Worm (Caenorhabditis elegans) whole organism, mixed stage, embryonic: ENCODE measurements around the gene hoe-1.
A peak's percentile ranks its signal among the peaks of the same experiment; 100 is the strongest.

Experiments
- M03D4.4 ChIP-seq: sonication (generic microtip); optimal IDR thresholded peaks from 2 replicates; lab custom pipeline; 2017; ENCODE audit warnings: mild to moderate bottlenecking, missing genetic modification characterization, missing compliant biosample characterization
- bed-3 ChIP-seq: fragments of 200-800 bp; sonication (Bioruptor generic); optimal IDR thresholded peaks from 3 replicates; lab custom pipeline; 2018; ENCODE audit warnings: mild to moderate bottlenecking, missing genetic modification characterization, moderate library complexity, missing compliant biosample characterization
- blmp-1 ChIP-seq: fragments of 150-350 bp; optimal IDR thresholded peaks from 2 replicates; lab custom pipeline; 2014; ENCODE audit warnings: missing biosample characterization, missing genetic modification characterization
- ceh-39 ChIP-seq: fragments of 150-350 bp; optimal IDR thresholded peaks from 2 replicates; lab custom pipeline; 2014; ENCODE audit warnings: missing biosample characterization, missing genetic modification characterization
- ceh-43 ChIP-seq: fragments of 200-800 bp; sonication (Bioruptor generic); optimal IDR thresholded peaks from 2 replicates; lab custom pipeline; 2018; ENCODE audit warnings: mild to moderate bottlenecking, missing genetic modification characterization, moderate library complexity, missing compliant biosample characterization
- ceh-83 ChIP-seq: fragments of 200-800 bp; sonication (Bioruptor generic); optimal IDR thresholded peaks from 2 replicates; lab custom pipeline; 2018; ENCODE audit warnings: mild to moderate bottlenecking, missing genetic modification characterization, missing compliant biosample characterization
- ces-1 ChIP-seq: fragments of 150-350 bp; optimal IDR thresholded peaks from 2 replicates; lab custom pipeline; 2014; ENCODE audit warnings: missing biosample characterization, missing genetic modification reagents, missing genetic modification characterization
- cnd-1 ChIP-seq: fragments of 200-800 bp; sonication (Bioruptor generic); optimal IDR thresholded peaks from 2 replicates; lab custom pipeline; 2018; ENCODE audit warnings: mild to moderate bottlenecking, missing genetic modification characterization, missing compliant biosample characterization
- drap-1 ChIP-seq: fragments of 200-800 bp; sonication (Bioruptor generic); optimal IDR thresholded peaks from 3 replicates; lab custom pipeline; 2018; ENCODE audit warnings: mild to moderate bottlenecking, missing genetic modification characterization, missing compliant biosample characterization
- elt-1 ChIP-seq: sonication (generic microtip); optimal IDR thresholded peaks from 2 replicates; lab custom pipeline; 2017; ENCODE audit warnings: missing genetic modification characterization, mild to moderate bottlenecking, missing compliant biosample characterization, antibody characterized with exemption, moderate library complexity, borderline replicate concordance; ENCODE audit not compliant: insufficient read depth
- flh-1 ChIP-seq: fragments of 200-800 bp; sonication (Bioruptor generic); optimal IDR thresholded peaks from 2 replicates; lab custom pipeline; 2018; ENCODE audit warnings: mild to moderate bottlenecking, missing genetic modification characterization, moderate library complexity, missing compliant biosample characterization
- ham-2 ChIP-seq: fragments of 200-800 bp; sonication (Bioruptor generic); optimal IDR thresholded peaks from 2 replicates; lab custom pipeline; 2018; ENCODE audit warnings: mild to moderate bottlenecking, missing genetic modification characterization, missing compliant biosample characterization
- hlh-1 ChIP-seq: fragments of 150-350 bp; optimal IDR thresholded peaks from 2 replicates; lab custom pipeline; 2014; ENCODE audit warnings: missing biosample characterization, missing genetic modification reagents, missing genetic modification characterization
- lin-13 ChIP-seq: fragments of 150-350 bp; optimal IDR thresholded peaks from 2 replicates; lab custom pipeline; 2014; ENCODE audit warnings: missing biosample characterization, missing genetic modification characterization
- lsy-2 ChIP-seq: fragments of 150-350 bp; optimal IDR thresholded peaks from 2 replicates; lab custom pipeline; 2014; ENCODE audit warnings: missing biosample characterization, missing genetic modification characterization
- mab-5 ChIP-seq: fragments of 150-350 bp; optimal IDR thresholded peaks from 2 replicates; lab custom pipeline; 2014; ENCODE audit warnings: missing biosample characterization, missing genetic modification characterization
- mep-1 ChIP-seq: fragments of 150-350 bp; optimal IDR thresholded peaks from 2 replicates; lab custom pipeline; 2017; ENCODE audit warnings: missing biosample characterization, missing genetic modification reagents, missing genetic modification characterization, inconsistent platforms
- mls-2 ChIP-seq: sonication (generic microtip); optimal IDR thresholded peaks from 2 replicates; lab custom pipeline; 2016; ENCODE audit warnings: mild to moderate bottlenecking, missing genetic modification characterization, moderate library complexity, missing compliant biosample characterization
- nhr-12 ChIP-seq: fragments of 150-350 bp; optimal IDR thresholded peaks from 2 replicates; lab custom pipeline; 2014; ENCODE audit warnings: missing biosample characterization, missing genetic modification characterization
- nhr-2 ChIP-seq: fragments of 150-350 bp; optimal IDR thresholded peaks from 2 replicates; lab custom pipeline; 2014; ENCODE audit warnings: missing biosample characterization, missing genetic modification characterization
- nhr-237 ChIP-seq: fragments of 150-350 bp; optimal IDR thresholded peaks from 2 replicates; lab custom pipeline; 2014; ENCODE audit warnings: missing biosample characterization, missing genetic modification characterization
- nhr-28 ChIP-seq: fragments of 150-350 bp; optimal IDR thresholded peaks from 2 replicates; lab custom pipeline; 2014; ENCODE audit warnings: missing biosample characterization, missing genetic modification characterization
- nhr-76 ChIP-seq: sonication (generic microtip); optimal IDR thresholded peaks from 2 replicates; lab custom pipeline; 2017; ENCODE audit warnings: missing biosample characterization, missing genetic modification characterization
- sem-2 ChIP-seq: fragments of 200-800 bp; sonication (Bioruptor generic); optimal IDR thresholded peaks from 2 replicates; lab custom pipeline; 2018; ENCODE audit warnings: mild to moderate bottlenecking, missing genetic modification characterization, missing compliant biosample characterization
- snpc-4 ChIP-seq: fragments of 150-350 bp; optimal IDR thresholded peaks from 2 replicates; lab custom pipeline; 2014; ENCODE audit warnings: missing biosample characterization, missing genetic modification characterization
- sptf-1 ChIP-seq: sonication (generic microtip); optimal IDR thresholded peaks from 2 replicates; lab custom pipeline; 2017; ENCODE audit warnings: mild to moderate bottlenecking, missing genetic modification characterization, moderate library complexity, missing compliant biosample characterization
- tbx-8 ChIP-seq: fragments of 200-800 bp; sonication (Bioruptor generic); optimal IDR thresholded peaks from 2 replicates; lab custom pipeline; 2018; ENCODE audit warnings: mild to moderate bottlenecking, missing genetic modification characterization, moderate library complexity, missing compliant biosample characterization
- unc-120 ChIP-seq: sonication (generic microtip); optimal IDR thresholded peaks from 2 replicates; lab custom pipeline; 2017; ENCODE audit warnings: missing genetic modification characterization, missing compliant biosample characterization; ENCODE audit not compliant: poor library complexity, severe bottlenecking
- unc-39 ChIP-seq: fragments of 150-350 bp; optimal IDR thresholded peaks from 2 replicates; lab custom pipeline; 2014; ENCODE audit warnings: missing biosample characterization, missing genetic modification characterization
- unc-62 ChIP-seq: fragments of 150-350 bp; optimal IDR thresholded peaks from 2 replicates; lab custom pipeline; 2014; ENCODE audit warnings: missing biosample characterization, missing genetic modification reagents, missing genetic modification characterization
- zip-8 ChIP-seq: fragments of 150-350 bp; optimal IDR thresholded peaks from 2 replicates; lab custom pipeline; 2014; ENCODE audit warnings: missing biosample characterization, missing genetic modification characterization
- ztf-11 ChIP-seq: fragments of 150-350 bp; optimal IDR thresholded peaks from 2 replicates; lab custom pipeline; 2014; ENCODE audit warnings: missing biosample characterization, missing genetic modification characterization

Gene hoe-1

ce11 chrIV:4763844-4764243 lies 19.8 kb upstream of the hoe-1 start, which contains the start of gene Y17G9B.2:
Gene Y17G9B.2 (plus strand): TSS chrIV:4764144.
- TF ChIP-seq mab-5 (tag; lab: Kevin White, UChicago) (no peak), nhr-12 (tag; lab: Kevin White, UChicago) (no peak), ceh-83 (GFP tag; lab: Kevin White, UChicago) (no peak), unc-62 (GFP tag; lab: Kevin White, UChicago) (no peak), ceh-43 (GFP tag; lab: Kevin White, UChicago) (no peak)

ce11 chrIV:4762990-4763545 lies 19.0 kb upstream of the hoe-1 start:
- peak; percentile 4 for TF ChIP-seq lsy-2 (tag; lab: Kevin White, UChicago)

ce11 chrIV:4760378-4761084 lies 16.5 kb upstream of the hoe-1 start, which contains the start of the genes memi-1 and cyp-31A3:
Gene memi-1 (minus strand): TSS chrIV:4760428.
Gene cyp-31A3 (plus strand): TSS chrIV:4761049.
- TF ChIP-seq bed-3 (GFP tag; lab: Kevin White, UChicago) (no peak), drap-1 (no peak), unc-120 (no peak), ceh-39 (tag; lab: Kevin White, UChicago) (no peak), snpc-4 (no peak), tbx-8 (GFP tag; lab: Kevin White, UChicago) (no peak), ztf-11 (tag; lab: Kevin White, UChicago) (no peak), zip-8 (tag; lab: Kevin White, UChicago) (no peak), nhr-12 (tag; lab: Kevin White, UChicago) (no peak), hlh-1 (tag; lab: Kevin White, UChicago) (no peak), flh-1 (GFP tag; lab: Kevin White, UChicago) (no peak), unc-39 (tag; lab: Kevin White, UChicago) (no peak), mep-1 (tag; lab: Kevin White, UChicago) (no peak), nhr-237 (tag; lab: Kevin White, UChicago) (no peak), nhr-76 (tag; lab: Kevin White, UChicago) (no peak), elt-1 (no peak), cnd-1 (tag; lab: Kevin White, UChicago) (no peak), ceh-83 (GFP tag; lab: Kevin White, UChicago) (no peak), ces-1 (GFP tag; lab: Kevin White, UChicago) (no peak), ham-2 (no peak)

ce11 chrIV:4758659-4759058 lies 14.6 kb upstream of the hoe-1 start, which contains the start of gene Y17G9B.8:
Gene Y17G9B.8 (minus strand): TSS chrIV:4758840.
- TF ChIP-seq mab-5 (tag; lab: Kevin White, UChicago) (no peak), sptf-1 (tag; lab: Kevin White, UChicago) (peak; percentile 9)
- TF ChIP-seq, all 35 proteins: peak for 1

ce11 chrIV:4755929-4756655 lies 12.0 kb upstream of the hoe-1 start, which contains the start of the genes fbxb-77 and Y17G9B.11:
Gene fbxb-77 (minus strand): TSS chrIV:4756157.
Gene Y17G9B.11 (plus strand): TSS chrIV:4756605.
- TF ChIP-seq mls-2 (tag; lab: Kevin White, UChicago) (peak; percentile 38), ces-1 (GFP tag; lab: Kevin White, UChicago) (peak; percentile 10), cnd-1 (tag; lab: Kevin White, UChicago) (peak; percentile 71), blmp-1 (tag; lab: Kevin White, UChicago) (no peak)

- TF ChIP-seq nhr-2 (tag; lab: Kevin White, UChicago) (no peak), hlh-1 (tag; lab: Kevin White, UChicago) (no peak), elt-1 (no peak), mep-1 (tag; lab: Kevin White, UChicago) (no peak), ceh-83 (GFP tag; lab: Kevin White, UChicago) (no peak), drap-1 (no peak), ceh-43 (GFP tag; lab: Kevin White, UChicago) (no peak), lin-13 (no peak), M03D4.4 (tag; lab: Kevin White, UChicago) (no peak), sem-2 (no peak), flh-1 (GFP tag; lab: Kevin White, UChicago) (no peak), nhr-28 (tag; lab: Kevin White, UChicago) (no peak), nhr-12 (tag; lab: Kevin White, UChicago) (no peak), cnd-1 (tag; lab: Kevin White, UChicago) (no peak), nhr-237 (tag; lab: Kevin White, UChicago) (no peak)
- TF ChIP-seq, all 35 proteins: peak for 0
These were observed 7.7 kb upstream of the hoe-1 start, which contains the start of gene Y17G9B.4 for ce11 chrIV:4751814-4752213. Gene Y17G9B.4 (plus strand): TSS chrIV:4752119.
